Worm (Caenorhabditis elegans) whole organism, midembryonic: Measurements from ENCODE around the gene Y37E11AL.12.

Source experiments
- T22C8.4 ChIP-seq: fragments of 200-800 bp; sonication (Bioruptor generic); IDR thresholded peaks from 2 replicates; pipeline ENCODE4 v1.3.6; 2022; ENCODE audit warnings: missing genetic modification characterization, missing compliant biosample characterization
- flt-1 ChIP-seq: fragments of 200-800 bp; sonication (Bioruptor generic); IDR thresholded peaks from 2 replicates; pipeline ENCODE4 v1.3.6; 2022; ENCODE audit warnings: missing genetic modification characterization, missing compliant biosample characterization
- ref-1 ChIP-seq: fragments of 200-800 bp; sonication (Bioruptor generic); conservative IDR thresholded peaks from 2 replicates; pipeline ENCODE4 v1.3.6; 2022; ENCODE audit warnings: missing genetic modification reagents, missing genetic modification characterization, missing compliant biosample characterization
- tab-1 ChIP-seq: fragments of 200-800 bp; sonication (Bioruptor generic); IDR thresholded peaks from 2 replicates; pipeline ENCODE4 v1.3.6; 2022; ENCODE audit warnings: missing genetic modification characterization, missing compliant biosample characterization
- ztf-23 ChIP-seq: fragments of 200-800 bp; sonication (Bioruptor generic); IDR thresholded peaks from 2 replicates; pipeline ENCODE4 v1.3.6; 2022; ENCODE audit warnings: missing genetic modification reagents, missing genetic modification characterization, missing compliant biosample characterization
- ztf-29 ChIP-seq: fragments of 200-800 bp; sonication (Bioruptor generic); IDR thresholded peaks from 2 replicates; pipeline ENCODE4 v1.3.6; 2022; ENCODE audit warnings: missing genetic modification reagents, missing genetic modification characterization, missing compliant biosample characterization

ce11 chrIV:3698201-3698600 is 3.6 kb downstream of the Y37E11AL.12 start, which contains the start of gene Y37E11AL.2:
- no peak for TF ChIP-seq tab-1 (GFP tag; lab: Robert Waterston, UW)
- TF ChIP-seq ztf-23 (GFP tag; lab: Robert Waterston, UW): no peak
- no peak for TF ChIP-seq ref-1 (GFP tag; lab: Robert Waterston, UW)
- peak; percentile 20; the same call in 1 of the 2 replicates for TF ChIP-seq T22C8.4 (GFP tag; lab: Robert Waterston, UW)
- TF ChIP-seq ztf-29: no peak
- TF ChIP-seq flt-1: no peak
